Worm (Caenorhabditis elegans) whole organism, L4/young adult: ENCODE results near the gene srg-30.

ENCODE experiments used
- W03F9.2 ChIP-seq: fragments of 150-350 bp; optimal IDR thresholded peaks from 2 replicates; lab custom pipeline; 2014; ENCODE audit warnings: missing biosample characterization, missing genetic modification characterization
- dao-5 ChIP-seq: sonication (generic microtip); optimal IDR thresholded peaks from 2 replicates; lab custom pipeline; 2016; ENCODE audit warnings: missing genotype, missing genetic modification characterization, moderate library complexity, missing compliant biosample characterization
- him-1 ChIP-seq: sonication (generic microtip); optimal IDR thresholded peaks from 2 replicates; lab custom pipeline; 2016; ENCODE audit warnings: missing genotype, missing genetic modification reagents, missing genetic modification characterization, missing compliant biosample characterization

Gene srg-30

ce11 chrV:6722378-6722777, 4.2 kb upstream of the srg-30 start, which contains the start of gene ZC487.2:
Gene ZC487.2 (minus strand): TSS chrV:6722478.
- TF ChIP-seq dao-5 (tag; lab: Kevin White, UChicago): no peak
- TF ChIP-seq him-1: no peak
- no peak for TF ChIP-seq W03F9.2 (tag; lab: Kevin White, UChicago)

- TF ChIP-seq him-1 (no peak), W03F9.2 (tag; lab: Kevin White, UChicago) (no peak), dao-5 (tag; lab: Kevin White, UChicago) (no peak)
Observed at ce11 chrV:6710462-6710861, 7.7 kb downstream of the srg-30 start, which contains the start of gene sna-1. Gene sna-1 (minus strand): TSS chrV:6710679.

- no peak for TF ChIP-seq dao-5 (tag; lab: Kevin White, UChicago)
- TF ChIP-seq him-1: no peak
- no peak for TF ChIP-seq W03F9.2 (tag; lab: Kevin White, UChicago)
Observed at ce11 chrV:6709050-6709683, 9.0 kb downstream of the srg-30 start, which contains the start of gene dlst-1. Gene dlst-1 (minus strand): TSS chrV:6709101.

ce11 chrV:6706771-6707170, 11.4 kb downstream of the srg-30 start, which contains the start of gene W02F12.4:
Gene W02F12.4 (minus strand): TSS chrV:6706934.
- TF ChIP-seq him-1: no peak
- no peak for TF ChIP-seq dao-5 (tag; lab: Kevin White, UChicago)
- no peak for TF ChIP-seq W03F9.2 (tag; lab: Kevin White, UChicago)

ce11 chrV:6705367-6705766, 12.8 kb downstream of the srg-30 start:
- no peak for TF ChIP-seq dao-5 (tag; lab: Kevin White, UChicago)
- no peak for TF ChIP-seq W03F9.2 (tag; lab: Kevin White, UChicago)
- no peak for TF ChIP-seq him-1

ce11 chrV:6704482-6704881, 13.7 kb downstream of the srg-30 start:
- no peak for TF ChIP-seq dao-5 (tag; lab: Kevin White, UChicago)
- TF ChIP-seq him-1: no peak
- TF ChIP-seq W03F9.2 (tag; lab: Kevin White, UChicago): no peak

ce11 chrV:6702692-6703091, 15.4 kb downstream of the srg-30 start, which contains the start of gene era-1:
Gene era-1 (plus strand): TSS chrV:6703057.
- TF ChIP-seq W03F9.2 (tag; lab: Kevin White, UChicago): no peak
- no peak for TF ChIP-seq him-1
- TF ChIP-seq dao-5 (tag; lab: Kevin White, UChicago): no peak

- TF ChIP-seq W03F9.2 (tag; lab: Kevin White, UChicago) (no peak), dao-5 (tag; lab: Kevin White, UChicago) (no peak), him-1 (no peak)
Observed at ce11 chrV:6699833-6700232, 18.3 kb downstream of the srg-30 start.

ce11 chrV:6699021-6699420, 19.1 kb downstream of the srg-30 start:
- TF ChIP-seq him-1: no peak
- no peak for TF ChIP-seq dao-5 (tag; lab: Kevin White, UChicago)
- no peak for TF ChIP-seq W03F9.2 (tag; lab: Kevin White, UChicago)

- TF ChIP-seq him-1: no peak
- TF ChIP-seq dao-5 (tag; lab: Kevin White, UChicago): no peak
- no peak for TF ChIP-seq W03F9.2 (tag; lab: Kevin White, UChicago)
Observed at ce11 chrV:6697552-6697951, 20.6 kb downstream of the srg-30 start, which contains the start of gene W02F12.2. Gene W02F12.2 (minus strand): TSS chrV:6697652.

ce11 chrV:6694668-6695067, 23.5 kb downstream of the srg-30 start, which contains the start of gene W02F12.8:
Gene W02F12.8 (minus strand): TSS chrV:6694768.
- no peak for TF ChIP-seq W03F9.2 (tag; lab: Kevin White, UChicago)
- no peak for TF ChIP-seq him-1
- no peak for TF ChIP-seq dao-5 (tag; lab: Kevin White, UChicago)

ce11 chrV:6691813-6692351, 26.2 kb downstream of the srg-30 start, which contains the start of gene mtl-1:
Gene mtl-1 (minus strand): TSS chrV:6691863.
- TF ChIP-seq dao-5 (tag; lab: Kevin White, UChicago) (no peak), W03F9.2 (tag; lab: Kevin White, UChicago) (no peak), him-1 (no peak)

ce11 chrV:6690075-6690474, 28.1 kb downstream of the srg-30 start:
- TF ChIP-seq W03F9.2 (tag; lab: Kevin White, UChicago) (no peak), dao-5 (tag; lab: Kevin White, UChicago) (no peak), him-1 (no peak)

- TF ChIP-seq dao-5 (tag; lab: Kevin White, UChicago) (no peak), W03F9.2 (tag; lab: Kevin White, UChicago) (no peak), him-1 (no peak)
Observed at ce11 chrV:6688392-6688791, 29.7 kb downstream of the srg-30 start, which contains the start of gene K11G9.5. Gene K11G9.5 (minus strand): TSS chrV:6688492.
